ENCODE assay signal across 4 fruit fly cellular contexts in genomic region chr2L:9198340-9198887, dm6.
A peak's percentile ranks its signal among the peaks of the same experiment; 100 is the strongest.
TF ChIP-seq lines count a peak whose summit lies in the region.

No protein-coding gene starts in this region.

- no peak for TF ChIP-seq CTCF in whole organism, embryonic (GFP tag; optimal IDR thresholded peaks at IDR 0.05; lab: Kevin White, UChicago)

TF ChIP-seq in whole organism, embryonic, 481 proteins besides CTCF, POLR2A, EP300 and RAD21:
- TF ChIP-seq CG2116 (GFP tag; optimal IDR thresholded peaks at IDR 0.05; lab: Kevin White, UChicago) (no peak), MESR4 (GFP tag; optimal IDR thresholded peaks at IDR 0.05; lab: Kevin White, UChicago) (no peak), CG2199 (GFP tag; IDR thresholded peaks at IDR 0.05; lab: Robert Waterston, UW) (peak; percentile 93), CG17385 (GFP tag; optimal IDR thresholded peaks at IDR 0.05; lab: Kevin White, UChicago) (peak; percentile 24), pros (GFP tag; optimal IDR thresholded peaks at IDR 0.05; lab: Kevin White, UChicago) (peak; percentile 38), scrt (GFP tag; optimal IDR thresholded peaks at IDR 0.05; lab: Kevin White, UChicago) (no peak), Ptx1 (GFP tag; IDR thresholded peaks at IDR 0.05; lab: Robert Waterston, UW) (no peak), CG10274 (GFP tag; optimal IDR thresholded peaks at IDR 0.05; lab: Kevin White, UChicago) (no peak), Blimp-1 (GFP tag; optimal IDR thresholded peaks at IDR 0.05; lab: Kevin White, UChicago) (peak; percentile 34), eyg (GFP tag; optimal IDR thresholded peaks at IDR 0.05; lab: Kevin White, UChicago) (no peak), nom (GFP tag; optimal IDR thresholded peaks at IDR 0.05; lab: Kevin White, UChicago) (peak; percentile 28), cg (GFP tag; optimal IDR thresholded peaks at IDR 0.05; lab: Kevin White, UChicago) (peak; percentile 52)

TF ChIP-seq in whole organism, prepupa, 60 proteins besides CTCF, POLR2A, EP300 and RAD21:
- no peak for TF ChIP-seq pdm3 (GFP tag; optimal IDR thresholded peaks at IDR 0.05; lab: Kevin White, UChicago)
- TF ChIP-seq CG6276 (GFP tag; optimal IDR thresholded peaks at IDR 0.05; lab: Kevin White, UChicago): no peak
- 0 out of 3 replicates have a peak, but pooled peaks have one; percentile 18 for TF ChIP-seq CG6163 (GFP tag; IDR thresholded peaks at IDR 0.05; lab: Robert Waterston, UW)
- TF ChIP-seq Met (GFP tag; optimal IDR thresholded peaks at IDR 0.05; lab: Kevin White, UChicago): no peak
- TF ChIP-seq dsx (GFP tag; optimal IDR thresholded peaks at IDR 0.05; lab: Kevin White, UChicago; ENCODE audit: poor library complexity, severe bottlenecking): peak; percentile 49
- TF ChIP-seq Eip78C (GFP tag; lab: Kevin White, UChicago): peak; percentile 25
- peak; percentile 46 for TF ChIP-seq CG1621 (tag; optimal IDR thresholded peaks at IDR 0.05; lab: Kevin White, UChicago)
- TF ChIP-seq CG6808 (GFP tag; optimal IDR thresholded peaks at IDR 0.05; lab: Kevin White, UChicago): peak; percentile 22
- peak; percentile 4 for TF ChIP-seq Lpt (GFP tag; optimal IDR thresholded peaks at IDR 0.05; lab: Kevin White, UChicago)
- TF ChIP-seq fkh (GFP tag; optimal IDR thresholded peaks at IDR 0.05; lab: Kevin White, UChicago): no peak
- TF ChIP-seq CG6792 (GFP tag; optimal IDR thresholded peaks at IDR 0.05; lab: Kevin White, UChicago): no peak
- peak; percentile 41 to 52 for TF ChIP-seq ss (GFP tag; optimal IDR thresholded peaks at IDR 0.05; lab: Kevin White, UChicago)

TF ChIP-seq in whole organism, pupa, 21 proteins besides CTCF, POLR2A, EP300 and RAD21:
- TF ChIP-seq EcR (GFP tag; optimal IDR thresholded peaks at IDR 0.05; lab: Kevin White, UChicago): peak; percentile 79
- no peak for TF ChIP-seq CG34367 (tag; optimal IDR thresholded peaks at IDR 0.05; lab: Kevin White, UChicago)
- no peak for TF ChIP-seq Ets98B (GFP tag; IDR thresholded peaks at IDR 0.05; lab: Robert Waterston, UW)
- TF ChIP-seq gl (tag; optimal IDR thresholded peaks at IDR 0.05; lab: Kevin White, UChicago): peak; percentile 13
- no peak for TF ChIP-seq CG15710 (tag; optimal IDR thresholded peaks at IDR 0.05; lab: Kevin White, UChicago)
- TF ChIP-seq CG13204 (GFP tag; optimal IDR thresholded peaks at IDR 0.05; lab: Kevin White, UChicago): peak; percentile 29
- 0 out of 2 replicates have a peak, but pooled peaks have one; percentile 8 for TF ChIP-seq CG32121 (GFP tag; IDR thresholded peaks at IDR 0.05; lab: Robert Waterston, UW)
- peak; percentile 36 for TF ChIP-seq Snoo (tag; optimal IDR thresholded peaks at IDR 0.05; lab: Kevin White, UChicago)

TF ChIP-seq in whole organism, wandering third instar larva, 38 proteins besides CTCF, POLR2A, EP300 and RAD21:
- TF ChIP-seq psq (GFP tag; optimal IDR thresholded peaks at IDR 0.05; lab: Kevin White, UChicago) (peak; percentile 45), Myc (optimal IDR thresholded peaks at IDR 0.05; lab: Kevin White, UChicago) (no peak), dsf (GFP tag; optimal IDR thresholded peaks at IDR 0.05; lab: Kevin White, UChicago; ENCODE audit: borderline replicate concordance) (no peak)

Comparison
In these comparisons a context has a peak if more than half of its experiments do, and no peak if none do; other contexts are left out.
1. Of the 7 proteins assayed by ChIP-seq in both whole organism, embryonic and whole organism, prepupa: peak only in whole organism, embryonic: Blimp-1; only in whole organism, prepupa: Lpt; in both: none; in neither: 5.